Worm (Caenorhabditis elegans) whole organism, mixed stage, embryonic: ENCODE data around the gene piit-1.
A peak's percentile ranks its signal among the peaks of the same experiment; 100 is the strongest.

Source experiments
- M03D4.4 ChIP-seq: sonication (generic microtip); optimal IDR thresholded peaks from 2 replicates; lab custom pipeline; 2017; ENCODE audit warnings: mild to moderate bottlenecking, missing genetic modification characterization, missing compliant biosample characterization
- bed-3 ChIP-seq: fragments of 200-800 bp; sonication (Bioruptor generic); optimal IDR thresholded peaks from 3 replicates; lab custom pipeline; 2018; ENCODE audit warnings: mild to moderate bottlenecking, missing genetic modification characterization, moderate library complexity, missing compliant biosample characterization
- blmp-1 ChIP-seq: fragments of 150-350 bp; optimal IDR thresholded peaks from 2 replicates; lab custom pipeline; 2014; ENCODE audit warnings: missing biosample characterization, missing genetic modification characterization
- ceh-39 ChIP-seq: fragments of 150-350 bp; optimal IDR thresholded peaks from 2 replicates; lab custom pipeline; 2014; ENCODE audit warnings: missing biosample characterization, missing genetic modification characterization
- ceh-83 ChIP-seq: fragments of 200-800 bp; sonication (Bioruptor generic); optimal IDR thresholded peaks from 2 replicates; lab custom pipeline; 2018; ENCODE audit warnings: mild to moderate bottlenecking, missing genetic modification characterization, missing compliant biosample characterization
- ces-1 ChIP-seq: fragments of 150-350 bp; optimal IDR thresholded peaks from 2 replicates; lab custom pipeline; 2014; ENCODE audit warnings: missing biosample characterization, missing genetic modification reagents, missing genetic modification characterization
- cnd-1 ChIP-seq: fragments of 200-800 bp; sonication (Bioruptor generic); optimal IDR thresholded peaks from 2 replicates; lab custom pipeline; 2018; ENCODE audit warnings: mild to moderate bottlenecking, missing genetic modification characterization, missing compliant biosample characterization
- drap-1 ChIP-seq: fragments of 200-800 bp; sonication (Bioruptor generic); optimal IDR thresholded peaks from 3 replicates; lab custom pipeline; 2018; ENCODE audit warnings: mild to moderate bottlenecking, missing genetic modification characterization, missing compliant biosample characterization
- elt-1 ChIP-seq: sonication (generic microtip); optimal IDR thresholded peaks from 2 replicates; lab custom pipeline; 2017; ENCODE audit warnings: missing genetic modification characterization, mild to moderate bottlenecking, missing compliant biosample characterization, antibody characterized with exemption, moderate library complexity, borderline replicate concordance; ENCODE audit not compliant: insufficient read depth
- elt-3 ChIP-seq: fragments of 150-350 bp; optimal IDR thresholded peaks from 2 replicates; lab custom pipeline; 2014; ENCODE audit warnings: missing biosample characterization, missing genetic modification characterization
- flh-1 ChIP-seq: fragments of 200-800 bp; sonication (Bioruptor generic); optimal IDR thresholded peaks from 2 replicates; lab custom pipeline; 2018; ENCODE audit warnings: mild to moderate bottlenecking, missing genetic modification characterization, moderate library complexity, missing compliant biosample characterization
- ham-2 ChIP-seq: fragments of 200-800 bp; sonication (Bioruptor generic); optimal IDR thresholded peaks from 2 replicates; lab custom pipeline; 2018; ENCODE audit warnings: mild to moderate bottlenecking, missing genetic modification characterization, missing compliant biosample characterization
- lin-32 ChIP-seq: fragments of 200-800 bp; sonication (Bioruptor generic); optimal IDR thresholded peaks from 2 replicates; lab custom pipeline; 2018; ENCODE audit warnings: mild to moderate bottlenecking, missing genetic modification characterization, missing compliant biosample characterization
- lsy-2 ChIP-seq: fragments of 150-350 bp; optimal IDR thresholded peaks from 2 replicates; lab custom pipeline; 2014; ENCODE audit warnings: missing biosample characterization, missing genetic modification characterization
- mab-5 ChIP-seq: fragments of 150-350 bp; optimal IDR thresholded peaks from 2 replicates; lab custom pipeline; 2014; ENCODE audit warnings: missing biosample characterization, missing genetic modification characterization
- mep-1 ChIP-seq: fragments of 150-350 bp; optimal IDR thresholded peaks from 2 replicates; lab custom pipeline; 2017; ENCODE audit warnings: missing biosample characterization, missing genetic modification reagents, missing genetic modification characterization, inconsistent platforms
- mls-2 ChIP-seq: sonication (generic microtip); optimal IDR thresholded peaks from 2 replicates; lab custom pipeline; 2016; ENCODE audit warnings: mild to moderate bottlenecking, missing genetic modification characterization, moderate library complexity, missing compliant biosample characterization
- nhr-12 ChIP-seq: fragments of 150-350 bp; optimal IDR thresholded peaks from 2 replicates; lab custom pipeline; 2014; ENCODE audit warnings: missing biosample characterization, missing genetic modification characterization
- nhr-237 ChIP-seq: fragments of 150-350 bp; optimal IDR thresholded peaks from 2 replicates; lab custom pipeline; 2014; ENCODE audit warnings: missing biosample characterization, missing genetic modification characterization
- nhr-28 ChIP-seq: fragments of 150-350 bp; optimal IDR thresholded peaks from 2 replicates; lab custom pipeline; 2014; ENCODE audit warnings: missing biosample characterization, missing genetic modification characterization
- pha-4 ChIP-seq: fragments of 150-350 bp; optimal IDR thresholded peaks from 2 replicates; lab custom pipeline; 2018; ENCODE audit warnings: missing biosample characterization, missing genetic modification reagents, missing genetic modification characterization
- snpc-4 ChIP-seq: fragments of 150-350 bp; optimal IDR thresholded peaks from 2 replicates; lab custom pipeline; 2014; ENCODE audit warnings: missing biosample characterization, missing genetic modification characterization
- sptf-1 ChIP-seq: sonication (generic microtip); optimal IDR thresholded peaks from 2 replicates; lab custom pipeline; 2017; ENCODE audit warnings: mild to moderate bottlenecking, missing genetic modification characterization, moderate library complexity, missing compliant biosample characterization
- tbx-8 ChIP-seq: fragments of 200-800 bp; sonication (Bioruptor generic); optimal IDR thresholded peaks from 2 replicates; lab custom pipeline; 2018; ENCODE audit warnings: mild to moderate bottlenecking, missing genetic modification characterization, moderate library complexity, missing compliant biosample characterization
- unc-62 ChIP-seq: fragments of 150-350 bp; optimal IDR thresholded peaks from 2 replicates; lab custom pipeline; 2014; ENCODE audit warnings: missing biosample characterization, missing genetic modification reagents, missing genetic modification characterization
- zip-8 ChIP-seq: fragments of 150-350 bp; optimal IDR thresholded peaks from 2 replicates; lab custom pipeline; 2014; ENCODE audit warnings: missing biosample characterization, missing genetic modification characterization
- ztf-11 ChIP-seq: fragments of 150-350 bp; optimal IDR thresholded peaks from 2 replicates; lab custom pipeline; 2014; ENCODE audit warnings: missing biosample characterization, missing genetic modification characterization

piit-1 gene

DNA sequence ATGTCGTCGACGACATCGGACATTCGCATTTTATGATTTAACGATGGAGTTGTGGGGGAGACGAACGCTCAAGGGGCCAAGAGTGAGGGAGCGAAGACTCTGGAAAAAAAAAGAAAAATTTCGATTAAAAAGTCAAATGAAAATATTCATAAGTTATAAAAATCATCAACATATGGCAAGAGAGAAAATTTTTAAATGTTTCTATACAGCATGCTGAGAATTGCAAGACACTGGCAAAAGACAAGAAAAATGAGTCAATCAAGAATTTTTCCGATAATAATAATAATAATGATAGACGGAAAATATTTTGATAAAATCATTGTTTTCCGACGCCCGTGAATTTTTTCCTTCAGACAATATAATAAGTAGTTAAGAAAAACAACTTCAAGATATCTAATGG is 27.2 kb upstream of the piit-1 start, which contains the start of gene sipa-1:
Gene sipa-1 (minus strand): TSS at position 101 of the 400 bp plus-strand sequence.
- TF ChIP-seq nhr-237 (tag; lab: Kevin White, UChicago) (no peak), mab-5 (tag; lab: Kevin White, UChicago) (no peak), tbx-8 (GFP tag; lab: Kevin White, UChicago) (no peak), zip-8 (tag; lab: Kevin White, UChicago) (no peak), snpc-4 (tag; lab: Kevin White, UChicago) (no peak)

DNA sequence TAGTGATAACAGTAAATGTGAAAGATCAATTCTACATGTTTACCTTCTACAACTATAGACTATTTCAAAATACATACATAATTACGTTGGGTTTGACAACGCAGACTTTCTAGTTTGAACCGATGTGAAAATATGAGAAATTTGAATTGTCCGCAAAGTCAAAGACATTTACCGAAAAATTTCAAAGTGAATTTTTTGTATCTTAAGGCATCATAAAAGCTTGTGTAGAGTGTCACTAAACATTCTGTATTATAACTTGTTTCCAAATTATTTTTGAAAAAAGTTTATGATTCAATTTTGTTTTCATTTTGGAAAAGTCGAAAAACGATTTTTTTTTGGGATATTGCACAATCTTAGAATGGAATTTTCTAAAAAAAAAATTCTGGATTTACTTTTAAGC is 25.6 kb upstream of the piit-1 start:
- TF ChIP-seq nhr-12: no peak
- TF ChIP-seq M03D4.4 (tag; lab: Kevin White, UChicago): no peak
- no peak for TF ChIP-seq ceh-83
- TF ChIP-seq bed-3 (GFP tag; lab: Kevin White, UChicago): no peak
- TF ChIP-seq mep-1 (tag; lab: Kevin White, UChicago): no peak
- no peak for TF ChIP-seq elt-1
- no peak for TF ChIP-seq lin-32 (GFP tag; lab: Kevin White, UChicago)
- TF ChIP-seq ham-2 (GFP tag; lab: Kevin White, UChicago): no peak
- TF ChIP-seq zip-8 (tag; lab: Kevin White, UChicago): no peak
- no peak for TF ChIP-seq drap-1 (GFP tag; lab: Kevin White, UChicago)
- no peak for TF ChIP-seq ceh-39

DNA sequence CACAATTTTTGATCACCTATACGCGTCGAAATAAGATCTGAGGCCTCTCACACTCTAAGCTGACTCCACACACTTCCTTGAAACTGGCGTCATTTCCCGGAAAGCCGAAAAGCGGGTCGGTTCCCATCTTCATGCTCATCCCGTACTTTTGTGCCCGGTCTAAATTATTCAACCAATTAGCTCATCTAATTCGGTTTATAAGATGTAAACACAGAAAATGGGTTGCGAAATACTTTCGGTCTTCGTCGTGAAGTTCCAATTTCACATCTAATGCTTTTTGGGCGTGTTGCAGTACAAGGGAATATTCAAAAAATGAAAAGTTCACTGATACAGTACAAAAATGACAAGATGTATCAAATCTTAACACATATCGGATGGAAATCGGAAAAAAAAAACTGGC is 21.2 kb upstream of the piit-1 start:
- TF ChIP-seq lsy-2 (tag; lab: Kevin White, UChicago): no peak
- TF ChIP-seq cnd-1 (tag; lab: Kevin White, UChicago): no peak
- TF ChIP-seq ces-1 (GFP tag; lab: Kevin White, UChicago): peak; percentile 6
- no peak for TF ChIP-seq snpc-4 (tag; lab: Kevin White, UChicago)

DNA sequence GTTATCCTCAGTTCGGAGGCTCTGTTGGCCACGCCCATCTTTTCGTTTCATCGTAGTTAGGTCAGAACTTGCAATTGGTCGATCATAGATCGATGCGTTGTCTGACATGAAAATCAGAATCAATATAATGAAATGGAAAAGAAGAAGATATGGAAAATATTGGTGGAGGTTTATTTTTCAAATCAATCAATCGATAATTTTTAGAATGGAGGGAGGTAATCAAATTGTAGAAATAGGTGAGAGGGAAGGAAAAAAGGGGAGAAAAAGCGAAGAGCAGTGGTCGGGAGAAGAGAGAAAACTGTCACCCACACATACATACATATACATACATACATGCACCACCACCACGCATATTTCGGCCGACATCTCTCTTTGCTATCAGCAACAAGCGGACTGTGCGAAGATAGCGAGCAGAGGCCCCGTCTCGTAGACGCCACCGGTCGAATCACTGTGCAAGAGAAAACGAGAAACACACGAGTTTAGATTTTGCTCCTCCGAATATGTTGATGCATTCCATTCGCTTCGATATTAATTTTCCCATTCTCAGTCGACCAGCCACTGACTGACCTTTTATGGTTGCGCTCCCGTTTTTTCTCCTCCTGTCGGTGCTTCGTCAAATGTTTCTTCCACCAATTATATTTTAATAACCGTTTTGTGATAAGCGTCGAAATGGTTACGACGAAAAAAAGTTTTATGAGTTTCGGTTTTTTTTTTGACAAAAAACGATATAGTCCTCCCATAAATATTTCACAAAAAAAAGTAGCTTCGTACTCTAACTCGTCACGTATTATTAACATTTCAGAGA is 19.5 kb upstream of the piit-1 start, which contains the start of gene F35B12.10:
Gene F35B12.10 (minus strand): TSS at position 51 of the 805 bp plus-strand sequence.
- TF ChIP-seq lsy-2 (tag; lab: Kevin White, UChicago) (no peak), mep-1 (tag; lab: Kevin White, UChicago) (no peak), unc-62 (GFP tag; lab: Kevin White, UChicago) (no peak), blmp-1 (tag; lab: Kevin White, UChicago) (no peak), ceh-39 (no peak), snpc-4 (tag; lab: Kevin White, UChicago) (no peak), mab-5 (tag; lab: Kevin White, UChicago) (no peak), nhr-28 (tag; lab: Kevin White, UChicago) (no peak), lin-32 (GFP tag; lab: Kevin White, UChicago) (no peak), ztf-11 (tag; lab: Kevin White, UChicago) (no peak), flh-1 (GFP tag; lab: Kevin White, UChicago) (no peak), cnd-1 (tag; lab: Kevin White, UChicago) (no peak), bed-3 (GFP tag; lab: Kevin White, UChicago) (no peak), pha-4 (tag; lab: Kevin White, UChicago) (no peak)

DNA sequence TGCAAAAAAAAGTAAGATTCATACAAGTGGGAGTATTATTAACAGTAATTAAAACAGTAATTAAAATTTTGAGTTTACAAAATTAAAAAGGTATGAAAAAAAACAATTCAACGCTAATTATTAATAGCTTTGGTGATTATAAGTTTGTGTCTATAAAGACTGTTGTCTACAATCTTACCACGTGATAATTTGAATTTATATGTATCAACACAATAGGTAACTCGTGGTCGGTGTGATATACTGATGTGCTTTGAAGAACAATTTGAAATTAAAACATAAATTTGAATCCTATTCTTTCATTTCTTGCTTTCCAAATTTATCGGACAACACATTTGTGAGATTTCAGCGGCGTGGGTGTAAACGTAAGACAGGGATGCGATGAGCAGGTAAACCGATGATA is 17.9 kb upstream of the piit-1 start:
- TF ChIP-seq sptf-1 (tag; lab: Kevin White, UChicago): no peak
- TF ChIP-seq ceh-83: no peak
- no peak for TF ChIP-seq ham-2 (GFP tag; lab: Kevin White, UChicago)
- TF ChIP-seq lsy-2 (tag; lab: Kevin White, UChicago): no peak
- no peak for TF ChIP-seq ceh-39
- no peak for TF ChIP-seq mls-2 (tag; lab: Kevin White, UChicago)
- no peak for TF ChIP-seq unc-62 (GFP tag; lab: Kevin White, UChicago)
- no peak for TF ChIP-seq elt-3 (tag; lab: Kevin White, UChicago)

DNA sequence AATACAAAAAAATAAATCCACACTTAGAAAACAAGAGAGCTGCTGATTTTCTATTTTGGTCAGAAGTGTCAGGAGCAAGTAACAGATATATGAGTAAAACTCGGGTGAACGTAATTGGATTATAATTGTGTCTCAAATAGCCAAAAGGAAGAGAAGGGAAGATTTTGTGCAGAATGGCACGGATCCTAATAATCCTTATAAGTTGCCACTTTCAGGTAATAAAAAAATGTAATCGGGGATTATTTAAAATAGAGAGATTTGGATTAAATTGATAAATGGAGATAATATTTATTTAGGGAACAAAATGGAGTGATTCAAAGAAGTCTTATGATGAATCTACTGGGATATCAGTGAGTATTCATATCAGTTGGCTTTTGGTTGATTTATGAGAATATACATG is 15.0 kb upstream of the piit-1 start:
- TF ChIP-seq drap-1 (GFP tag; lab: Kevin White, UChicago): no peak
- peak; percentile 4 for TF ChIP-seq ces-1 (GFP tag; lab: Kevin White, UChicago)
- TF ChIP-seq, all 35 proteins: peak for 1
